Worm (Caenorhabditis elegans) whole organism, late embryonic: ENCODE data around the gene F22B8.3.

ENCODE experiments used
- C08G9.2 ChIP-seq: sonication (generic microtip); optimal IDR thresholded peaks from 2 replicates; lab custom pipeline; 2016; ENCODE audit warnings: mild to moderate bottlenecking, missing genetic modification characterization, moderate library complexity, missing compliant biosample characterization
- C38D4.7 ChIP-seq: fragments of 200-800 bp; sonication (Bioruptor generic); optimal IDR thresholded peaks from 2 replicates; lab custom pipeline; 2018; ENCODE audit warnings: mild to moderate bottlenecking, missing genetic modification characterization, moderate library complexity, missing compliant biosample characterization
- K09A11.1 ChIP-seq: sonication (generic microtip); optimal IDR thresholded peaks from 2 replicates; lab custom pipeline; 2017; ENCODE audit warnings: antibody characterized with exemption, mild to moderate bottlenecking, missing genetic modification characterization, missing compliant biosample characterization; ENCODE audit not compliant: insufficient read depth
- T23F11.4 ChIP-seq: fragments of 200-800 bp; sonication (Bioruptor generic); optimal IDR thresholded peaks from 2 replicates; lab custom pipeline; 2018; ENCODE audit warnings: mild to moderate bottlenecking, missing genetic modification characterization, missing compliant biosample characterization
- ama-1 ChIP-seq: fragments of 150-350 bp; optimal IDR thresholded peaks from 2 replicates; lab custom pipeline; 2014
- ceh-18 ChIP-seq: sonication (generic microtip); optimal IDR thresholded peaks from 2 replicates; lab custom pipeline; 2016; ENCODE audit warnings: missing genetic modification characterization, missing compliant biosample characterization
- ceh-19 ChIP-seq: fragments of 200-800 bp; sonication (Bioruptor generic); optimal IDR thresholded peaks from 2 replicates; lab custom pipeline; 2018; ENCODE audit warnings: mild to moderate bottlenecking, missing genetic modification characterization, missing compliant biosample characterization
- ceh-2 ChIP-seq: sonication (generic microtip); optimal IDR thresholded peaks from 2 replicates; lab custom pipeline; 2016; ENCODE audit warnings: missing genotype, missing genetic modification characterization, missing compliant biosample characterization
- ceh-22 ChIP-seq: sonication (generic microtip); optimal IDR thresholded peaks from 2 replicates; lab custom pipeline; 2017; ENCODE audit warnings: missing biosample characterization, missing genetic modification characterization
- ceh-31 ChIP-seq: sonication (generic microtip); optimal IDR thresholded peaks from 2 replicates; lab custom pipeline; 2016; ENCODE audit warnings: missing genetic modification characterization, missing compliant biosample characterization
- ceh-48 ChIP-seq: sonication (generic microtip); optimal IDR thresholded peaks from 2 replicates; lab custom pipeline; 2016; ENCODE audit warnings: missing genetic modification characterization, inconsistent platforms, missing compliant biosample characterization
- che-1 ChIP-seq: sonication (generic microtip); optimal IDR thresholded peaks from 2 replicates; lab custom pipeline; 2016; ENCODE audit warnings: mild to moderate bottlenecking, missing genetic modification characterization, missing compliant biosample characterization
- dve-1 ChIP-seq: sonication (generic microtip); optimal IDR thresholded peaks from 2 replicates; lab custom pipeline; 2017; ENCODE audit warnings: antibody characterized with exemption, mild to moderate bottlenecking, missing genetic modification characterization, missing compliant biosample characterization
- elt-2 ChIP-seq: sonication (generic microtip); optimal IDR thresholded peaks from 2 replicates; lab custom pipeline; 2016; ENCODE audit warnings: missing genetic modification reagents, missing genetic modification characterization, missing compliant biosample characterization
- elt-4 ChIP-seq: sonication (generic microtip); optimal IDR thresholded peaks from 2 replicates; lab custom pipeline; 2016; ENCODE audit warnings: missing genetic modification characterization, missing compliant biosample characterization
- eyg-1 ChIP-seq: sonication (generic microtip); optimal IDR thresholded peaks from 2 replicates; lab custom pipeline; 2016; ENCODE audit warnings: missing genotype, missing genetic modification characterization, missing compliant biosample characterization
- hlh-30 ChIP-seq: sonication (generic microtip); optimal IDR thresholded peaks from 2 replicates; lab custom pipeline; 2017; ENCODE audit warnings: antibody characterized with exemption, missing genetic modification characterization, missing compliant biosample characterization; ENCODE audit not compliant: insufficient read depth
- mec-3 ChIP-seq: sonication (generic microtip); optimal IDR thresholded peaks from 2 replicates; lab custom pipeline; 2016; ENCODE audit warnings: borderline replicate concordance, missing genetic modification characterization, missing compliant biosample characterization
- nhr-232 ChIP-seq: sonication (generic microtip); optimal IDR thresholded peaks from 2 replicates; lab custom pipeline; 2016; ENCODE audit warnings: missing genetic modification characterization, missing compliant biosample characterization
- npax-4 ChIP-seq: sonication (generic microtip); optimal IDR thresholded peaks from 2 replicates; lab custom pipeline; 2016; ENCODE audit warnings: missing genetic modification characterization, missing compliant biosample characterization
- pag-3 ChIP-seq: sonication (generic microtip); optimal IDR thresholded peaks from 2 replicates; lab custom pipeline; 2016; ENCODE audit warnings: missing compliant biosample characterization, missing genetic modification characterization, borderline replicate concordance
- pat-9 ChIP-seq: fragments of 200-800 bp; sonication (Bioruptor generic); optimal IDR thresholded peaks from 2 replicates; lab custom pipeline; 2018; ENCODE audit warnings: mild to moderate bottlenecking, missing genetic modification characterization, moderate library complexity, missing compliant biosample characterization
- pax-1 ChIP-seq: fragments of 150-350 bp; optimal IDR thresholded peaks from 2 replicates; lab custom pipeline; 2014; ENCODE audit warnings: missing biosample characterization, missing genetic modification characterization
- pros-1 ChIP-seq: fragments of 150-350 bp; optimal IDR thresholded peaks from 2 replicates; lab custom pipeline; 2014; ENCODE audit warnings: missing biosample characterization, missing genetic modification reagents, missing genetic modification characterization
- ref-2 ChIP-seq: sonication (generic microtip); optimal IDR thresholded peaks from 2 replicates; lab custom pipeline; 2016; ENCODE audit warnings: missing genetic modification characterization, missing compliant biosample characterization
- tbx-2 ChIP-seq: sonication (generic microtip); optimal IDR thresholded peaks from 2 replicates; lab custom pipeline; 2016; ENCODE audit warnings: missing genetic modification characterization, missing compliant biosample characterization
- tbx-7 ChIP-seq: sonication (generic microtip); optimal IDR thresholded peaks from 2 replicates; lab custom pipeline; 2016; ENCODE audit warnings: missing genotype, missing genetic modification characterization, missing compliant biosample characterization
- ttx-3 ChIP-seq: sonication (generic microtip); optimal IDR thresholded peaks from 2 replicates; lab custom pipeline; 2016; ENCODE audit warnings: missing genetic modification reagents, missing genetic modification characterization, missing compliant biosample characterization
- unc-3 ChIP-seq, 2 experiments: fragments of 200-800 bp in 1 of 2; sonication (Bioruptor generic) in 1 of 2; sonication (generic microtip) in 1 of 2; conservative IDR thresholded peaks in 1 of 2; optimal IDR thresholded peaks in 1 of 2; 2 replicates each; pipeline versions ENCODE4 v1.3.6 to Lab custom; 2016 to 2022; ENCODE audit warnings: missing compliant biosample characterization in 2 of 2, missing genetic modification characterization in 2 of 2, missing genetic modification reagents in 1 of 2
- unc-55 ChIP-seq: sonication (generic microtip); optimal IDR thresholded peaks from 2 replicates; lab custom pipeline; 2017; ENCODE audit warnings: missing biosample characterization, missing genetic modification reagents, missing genetic modification characterization
- unc-86 ChIP-seq: sonication (generic microtip); optimal IDR thresholded peaks from 2 replicates; lab custom pipeline; 2016; ENCODE audit warnings: missing genetic modification characterization, missing compliant biosample characterization
- ztf-16 ChIP-seq: sonication (generic microtip); optimal IDR thresholded peaks from 2 replicates; lab custom pipeline; 2017; ENCODE audit warnings: missing genetic modification characterization, missing compliant biosample characterization

F22B8.3 gene

DNA sequence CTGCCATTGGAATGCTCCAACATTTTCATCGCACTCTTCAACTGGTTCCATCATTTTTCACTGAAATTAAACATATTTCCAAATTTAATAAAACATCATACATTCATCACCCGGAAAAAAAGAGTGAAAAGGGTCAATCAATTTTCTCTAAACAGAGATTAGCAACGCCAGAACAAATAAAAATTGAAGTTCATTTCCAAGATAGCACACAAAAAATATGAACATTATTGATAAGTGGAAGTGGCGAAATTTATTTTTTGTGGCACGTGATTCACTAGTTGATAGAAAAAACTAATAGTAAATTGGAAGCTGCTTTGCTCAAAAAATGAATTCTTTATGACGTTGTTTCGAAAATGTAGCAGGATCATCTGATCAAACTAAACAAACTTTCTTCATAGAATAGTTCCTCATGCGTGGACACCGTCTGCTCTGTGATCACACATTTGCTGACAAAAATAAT is 15.5 kb upstream of the F22B8.3 start, which contains the start of the genes F14H3.12 and srj-29:
Gene F14H3.12, minus strand, starts transcription at position 74 of the 460 bp plus-strand sequence.
Gene srj-29, plus strand, starts transcription at position 410 of the 460 bp plus-strand sequence.
- no peak for TF ChIP-seq ceh-2 (tag; lab: Kevin White, UChicago)
- TF ChIP-seq ceh-18 (tag; lab: Kevin White, UChicago) = no peak
- TF ChIP-seq K09A11.1 = no peak
- no peak for TF ChIP-seq tbx-2

DNA sequence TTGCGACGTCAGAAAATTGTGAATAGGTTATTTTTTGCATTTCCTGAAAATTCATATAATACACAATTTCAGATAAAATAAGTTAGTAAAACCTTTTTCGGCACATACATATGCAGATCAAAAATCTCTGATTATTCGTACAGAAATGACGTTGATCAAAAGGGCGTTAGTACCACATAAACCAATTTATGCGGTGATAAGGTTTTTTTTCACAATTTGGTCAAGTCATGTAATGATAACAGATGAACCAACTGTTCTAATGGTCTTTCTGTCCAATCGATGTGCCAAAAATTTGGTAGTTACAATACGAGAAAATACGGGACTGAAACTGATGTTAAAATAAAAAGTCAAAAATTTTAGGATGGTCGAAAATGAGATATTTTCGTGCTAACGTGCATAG is 10.7 kb upstream of the F22B8.3 start:
- TF ChIP-seq elt-2 (tag; lab: Kevin White, UChicago) (peak; percentile 41), che-1 (no peak)

DNA sequence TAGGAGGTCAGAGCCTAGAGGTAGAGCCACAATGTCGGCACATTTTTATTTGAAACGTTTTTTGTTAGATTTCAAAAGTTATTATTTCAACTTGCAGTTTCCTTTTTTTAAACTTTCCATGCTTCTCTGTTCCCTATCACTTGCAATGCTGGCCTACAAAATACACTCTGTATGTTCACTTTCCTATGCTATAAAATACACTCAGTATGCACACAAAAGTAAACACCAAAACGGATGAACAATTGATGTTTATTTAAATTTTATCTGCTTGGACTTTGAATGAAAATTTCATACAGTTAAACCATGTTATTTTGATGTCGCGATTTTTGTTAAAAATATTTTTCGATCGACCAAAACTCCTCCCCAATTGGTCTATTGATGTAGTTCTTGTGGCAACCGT is 10.1 kb upstream of the F22B8.3 start:
- no peak for TF ChIP-seq ama-1 (lab: Kevin White, UChicago)
- no peak for TF ChIP-seq pax-1 (tag; lab: Kevin White, UChicago)
- TF ChIP-seq unc-55 = no peak
- TF ChIP-seq hlh-30 (tag; lab: Kevin White, UChicago) = no peak
- no peak for TF ChIP-seq ceh-48

ce11 chrV:16094284-16094683 is 3.5 kb downstream of the F22B8.3 start, which contains the start of gene F22B8.7:
TSS of gene F22B8.7 (plus strand) at chrV:16094584.
- no peak for TF ChIP-seq tbx-7
- no peak for TF ChIP-seq pax-1 (tag; lab: Kevin White, UChicago)
- TF ChIP-seq elt-2 (tag; lab: Kevin White, UChicago) = no peak
- TF ChIP-seq C08G9.2 (tag; lab: Kevin White, UChicago) = no peak
- TF ChIP-seq pag-3 (tag; lab: Kevin White, UChicago) = no peak
- TF ChIP-seq unc-55 = no peak
- TF ChIP-seq ceh-19 (GFP tag; lab: Kevin White, UChicago) = no peak
- TF ChIP-seq dve-1 (tag; lab: Kevin White, UChicago) = no peak
- no peak for TF ChIP-seq unc-86 (tag; lab: Kevin White, UChicago)
- no peak for TF ChIP-seq ref-2
- no peak for TF ChIP-seq nhr-232
- no peak for TF ChIP-seq eyg-1 (tag; lab: Kevin White, UChicago)
- TF ChIP-seq elt-4 = no peak
- TF ChIP-seq pat-9 (tag; lab: Kevin White, UChicago) = no peak
- TF ChIP-seq C38D4.7 (GFP tag; lab: Kevin White, UChicago) = no peak
- TF ChIP-seq ceh-31 = no peak

- TF ChIP-seq che-1 = no peak
- no peak for TF ChIP-seq npax-4 (tag; lab: Kevin White, UChicago)
- TF ChIP-seq unc-86 (tag; lab: Kevin White, UChicago) = no peak
- no peak for TF ChIP-seq unc-3 (GFP tag; conservative IDR thresholded peaks at IDR 0.05; lab: Robert Waterston, UW)
- TF ChIP-seq unc-3 (tag; optimal IDR thresholded peaks at IDR 0.05; lab: Kevin White, UChicago) = no peak
- no peak for TF ChIP-seq ztf-16 (tag; lab: Kevin White, UChicago)
- no peak for TF ChIP-seq ceh-2 (tag; lab: Kevin White, UChicago)
- TF ChIP-seq ceh-48 = no peak
- no peak for TF ChIP-seq elt-4
- no peak for TF ChIP-seq ceh-18 (tag; lab: Kevin White, UChicago)
- TF ChIP-seq T23F11.4 (GFP tag; lab: Kevin White, UChicago) = no peak
- TF ChIP-seq ceh-22 (tag; lab: Kevin White, UChicago) = no peak
- TF ChIP-seq pros-1 (tag; lab: Kevin White, UChicago) = no peak
- no peak for TF ChIP-seq mec-3
- TF ChIP-seq, all 69 proteins: peak for 0
These were observed 4.1 kb downstream of the F22B8.3 start for ce11 chrV:16094862-16095261.

DNA sequence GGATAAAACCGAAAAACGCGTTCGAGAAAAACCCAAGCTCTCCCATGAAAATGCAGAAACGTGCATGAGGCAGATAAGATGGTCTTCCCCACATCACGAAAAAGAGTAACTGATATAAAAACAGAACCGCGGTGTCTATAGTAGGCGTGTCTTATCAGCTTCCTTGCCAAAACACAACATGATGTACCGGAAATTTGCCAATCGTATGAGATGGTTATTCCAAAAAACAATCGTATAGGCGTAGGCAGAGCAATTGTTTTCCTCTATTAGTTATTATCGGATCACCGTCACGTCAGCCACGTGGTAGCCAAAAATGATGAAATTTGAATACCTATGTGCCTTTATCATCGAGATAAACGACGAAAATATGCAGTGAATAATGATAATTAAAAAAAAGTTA is 8.7 kb downstream of the F22B8.3 start, which contains the start of gene str-7:
Gene str-7, minus strand, starts transcription at position 101 of the 400 bp plus-strand sequence.
- TF ChIP-seq elt-2 (tag; lab: Kevin White, UChicago) (peak; percentile 50), ttx-3 (tag; lab: Kevin White, UChicago) (no peak)
- TF ChIP-seq, all 69 proteins: peak for 1
